Fruit fly (Drosophila melanogaster) whole organism, embryonic: ENCODE measurements around the gene Alg7.

ENCODE experiments used
- CG10267 ChIP-seq: fragments of 200-800 bp; sonication (Bioruptor generic); optimal IDR thresholded peaks from 2 replicates; lab custom pipeline; 2018; ENCODE audit warnings: missing biosample characterization, mild to moderate bottlenecking, missing genetic modification characterization, moderate library complexity
- CG10366 ChIP-seq: fragments of 200-800 bp; sonication (Bioruptor generic); IDR thresholded peaks from 2 replicates; pipeline ENCODE4 v1.3.6; 2022; ENCODE audit warnings: missing biosample characterization, missing genetic modification characterization
- CG11723 ChIP-seq: fragments of 200-800 bp; sonication (Bioruptor generic); optimal IDR thresholded peaks from 2 replicates; lab custom pipeline; 2017; ENCODE audit warnings: missing biosample characterization, mild to moderate bottlenecking, missing genetic modification characterization
- CG12942 ChIP-seq: fragments of 200-800 bp; sonication (Bioruptor generic); optimal IDR thresholded peaks from 3 replicates; lab custom pipeline; 2016; ENCODE audit warnings: missing biosample characterization, missing genetic modification characterization
- CG15514 ChIP-seq: fragments of 200-800 bp; sonication (Bioruptor generic); optimal IDR thresholded peaks from 3 replicates; lab custom pipeline; 2017; ENCODE audit warnings: missing biosample characterization, missing genetic modification characterization, mild to moderate bottlenecking, moderate library complexity, missing genetic modification reagents
- CG16863 ChIP-seq: fragments of 200-800 bp; sonication (Bioruptor generic); optimal IDR thresholded peaks from 3 replicates; lab custom pipeline; 2016; ENCODE audit warnings: missing biosample characterization, missing genetic modification characterization
- CG17385 ChIP-seq: fragments of 200-800 bp; sonication (Bioruptor generic); optimal IDR thresholded peaks from 3 replicates; lab custom pipeline; 2018; ENCODE audit warnings: missing biosample characterization, mild to moderate bottlenecking, missing genetic modification characterization
- CG17802 ChIP-seq: fragments of 200-800 bp; sonication (Bioruptor generic); optimal IDR thresholded peaks from 2 replicates; lab custom pipeline; 2018; ENCODE audit warnings: missing biosample characterization, mild to moderate bottlenecking, missing genetic modification characterization, moderate library complexity
- CG2889 ChIP-seq: fragments of 200-800 bp; sonication (Bioruptor generic); IDR thresholded peaks from 3 replicates; pipeline ENCODE4 v1.3.6; 2022; ENCODE audit warnings: missing biosample characterization, missing genetic modification characterization
- CG3407 ChIP-seq: fragments of 200-800 bp; sonication (Bioruptor generic); optimal IDR thresholded peaks from 2 replicates; lab custom pipeline; 2018; ENCODE audit warnings: missing biosample characterization, mild to moderate bottlenecking, missing genetic modification characterization
- CG4617 ChIP-seq: fragments of 200-800 bp; sonication (Bioruptor generic); optimal IDR thresholded peaks from 3 replicates; lab custom pipeline; 2016; ENCODE audit warnings: missing biosample characterization, missing genetic modification characterization, borderline replicate concordance
- CG4820 ChIP-seq: fragments of 200-800 bp; sonication (Bioruptor generic); optimal IDR thresholded peaks from 3 replicates; lab custom pipeline; 2016; ENCODE audit warnings: missing biosample characterization, missing genetic modification characterization
- CG6791 ChIP-seq: fragments of 200-800 bp; sonication (Bioruptor generic); IDR thresholded peaks from 3 replicates; pipeline ENCODE4 v1.3.6; 2022; ENCODE audit warnings: missing biosample characterization, missing genetic modification characterization; ENCODE audit not compliant: partially characterized antibody
- CG8281 ChIP-seq: fragments of 200-800 bp; sonication (Bioruptor generic); optimal IDR thresholded peaks from 2 replicates; lab custom pipeline; 2018; ENCODE audit warnings: missing biosample characterization, mild to moderate bottlenecking, missing genetic modification characterization, moderate library complexity
- CG9215 ChIP-seq: fragments of 200-800 bp; sonication (Bioruptor generic); IDR thresholded peaks from 2 replicates; pipeline ENCODE4 v1.3.6; 2022; ENCODE audit warnings: missing biosample characterization, missing genetic modification characterization
- CG9797 ChIP-seq: fragments of 200-800 bp; sonication (Bioruptor generic); optimal IDR thresholded peaks from 3 replicates; lab custom pipeline; 2018; ENCODE audit warnings: missing biosample characterization, mild to moderate bottlenecking, missing genetic modification characterization
- D ChIP-seq, 2 experiments: fragments of 200-800 bp in 1 of 2; fragments of >200 bp in 1 of 2; sonication (Bioruptor generic) in 1 of 2; optimal IDR thresholded peaks; 2 replicates in 1 of 2; 3 replicates in 1 of 2; lab custom pipeline; 2017; ENCODE audit warnings: mild to moderate bottlenecking in 1 of 2, missing biosample characterization in 1 of 2, missing genetic modification characterization in 1 of 2, missing genetic modification reagents in 1 of 2
- ERR ChIP-seq: fragments of 200-800 bp; sonication (Bioruptor generic); optimal IDR thresholded peaks from 2 replicates; lab custom pipeline; 2016; ENCODE audit warnings: missing biosample characterization, missing genetic modification characterization
- Fer1 ChIP-seq: fragments of 200-800 bp; sonication (Bioruptor generic); optimal IDR thresholded peaks from 2 replicates; lab custom pipeline; 2017; ENCODE audit warnings: missing biosample characterization, mild to moderate bottlenecking, missing genetic modification characterization
- HHEX ChIP-seq: fragments of 200-800 bp; sonication (Bioruptor generic); optimal IDR thresholded peaks from 3 replicates; lab custom pipeline; 2017; ENCODE audit warnings: missing biosample characterization, mild to moderate bottlenecking, missing genetic modification characterization, missing genetic modification reagents
- HLH3B ChIP-seq: fragments of 200-800 bp; sonication (Bioruptor generic); IDR thresholded peaks from 2 replicates; pipeline ENCODE4 v1.3.6; 2022; ENCODE audit warnings: missing biosample characterization, missing genetic modification characterization
- HLH54F ChIP-seq: fragments of 200-800 bp; sonication (Bioruptor generic); optimal IDR thresholded peaks from 3 replicates; lab custom pipeline; 2016; ENCODE audit warnings: missing biosample characterization, missing genetic modification characterization
- Hsf ChIP-seq: fragments of 200-800 bp; sonication (Bioruptor generic); optimal IDR thresholded peaks from 3 replicates; lab custom pipeline; 2016; ENCODE audit warnings: missing biosample characterization, missing genetic modification characterization
- Meics ChIP-seq: fragments of 200-800 bp; sonication (Bioruptor generic); optimal IDR thresholded peaks from 2 replicates; lab custom pipeline; 2017; ENCODE audit warnings: missing biosample characterization, mild to moderate bottlenecking, missing genetic modification characterization
- Scr ChIP-seq: fragments of 200-800 bp; sonication (Bioruptor generic); IDR thresholded peaks from 2 replicates; pipeline ENCODE4 v1.3.6; 2022; ENCODE audit warnings: missing biosample characterization, missing genetic modification characterization; ENCODE audit not compliant: partially characterized antibody
- Six4 ChIP-seq: fragments of 200-800 bp; sonication (Bioruptor generic); optimal IDR thresholded peaks from 2 replicates; lab custom pipeline; 2016; ENCODE audit warnings: missing biosample characterization, missing genetic modification characterization
- Sry-δ ChIP-seq: fragments of 200-800 bp; sonication (Bioruptor generic); optimal IDR thresholded peaks from 2 replicates; lab custom pipeline; 2016; ENCODE audit warnings: missing biosample characterization, missing genetic modification characterization
- TFAM ChIP-seq: fragments of 200-800 bp; sonication (Bioruptor generic); optimal IDR thresholded peaks from 2 replicates; lab custom pipeline; 2017; ENCODE audit warnings: missing biosample characterization, missing genetic modification characterization, inconsistent platforms
- Trl ChIP-seq, 3 experiments: fragments of >200 bp in 2 of 3; fragments of 200-800 bp in 1 of 3; sonication (Bioruptor generic) in 1 of 3; optimal IDR thresholded peaks; 2 replicates in 1 of 3; 3 replicates in 2 of 3; lab custom pipeline; 2016 to 2017; ENCODE audit warnings: missing biosample characterization in 1 of 3, missing genetic modification characterization in 1 of 3
- aop ChIP-seq: fragments of 200-800 bp; sonication (Bioruptor generic); IDR thresholded peaks from 2 replicates; pipeline ENCODE4 v1.3.6; 2022; ENCODE audit warnings: missing biosample characterization, missing genetic modification characterization
- ci ChIP-seq: fragments of 200-800 bp; sonication (Bioruptor generic); IDR thresholded peaks from 3 replicates; pipeline ENCODE4 v1.3.6; 2022; ENCODE audit warnings: missing biosample characterization, missing genetic modification characterization
- crc ChIP-seq: fragments of 200-800 bp; sonication (Bioruptor generic); optimal IDR thresholded peaks from 2 replicates; lab custom pipeline; 2016; ENCODE audit warnings: missing biosample characterization, missing genetic modification characterization
- da ChIP-seq: fragments of 200-800 bp; sonication (Bioruptor generic); optimal IDR thresholded peaks from 2 replicates; lab custom pipeline; 2016; ENCODE audit warnings: missing biosample characterization, missing genetic modification characterization
- dan ChIP-seq: fragments of 200-800 bp; sonication (Bioruptor generic); IDR thresholded peaks from 2 replicates; pipeline ENCODE4 v1.3.6; 2022; ENCODE audit warnings: missing biosample characterization, missing genetic modification characterization
- gcm ChIP-seq: fragments of 200-800 bp; sonication (Bioruptor generic); optimal IDR thresholded peaks from 2 replicates; lab custom pipeline; 2019; ENCODE audit warnings: missing biosample characterization, mild to moderate bottlenecking, missing genetic modification characterization, moderate library complexity
- ham ChIP-seq: fragments of 200-800 bp; sonication (Bioruptor generic); IDR thresholded peaks from 2 replicates; pipeline ENCODE4 v1.3.6; 2022; ENCODE audit warnings: missing biosample characterization, missing genetic modification characterization
- knrl ChIP-seq: fragments of 200-800 bp; sonication (Bioruptor generic); IDR thresholded peaks from 3 replicates; pipeline ENCODE4 v1.3.6; 2022; ENCODE audit warnings: missing biosample characterization, missing genetic modification characterization; ENCODE audit not compliant: partially characterized antibody
- lmd ChIP-seq: fragments of 200-800 bp; sonication (Bioruptor generic); IDR thresholded peaks from 2 replicates; pipeline ENCODE4 v1.3.6; 2022; ENCODE audit warnings: missing biosample characterization, missing genetic modification characterization
- lola ChIP-seq, 3 experiments: fragments of >200 bp in 2 of 3; fragments of 200-800 bp in 1 of 3; sonication (Bioruptor generic) in 1 of 3; optimal IDR thresholded peaks; 2 replicates each; lab custom pipeline; 2017 to 2019; ENCODE audit warnings: missing biosample characterization in 3 of 3, missing genetic modification characterization in 3 of 3, mild to moderate bottlenecking in 1 of 3, moderate library complexity in 1 of 3
- lov ChIP-seq, 2 experiments: fragments of 200-800 bp in 1 of 2; fragments of >200 bp in 1 of 2; sonication (Bioruptor generic) in 1 of 2; IDR thresholded peaks in 1 of 2; optimal IDR thresholded peaks in 1 of 2; 2 replicates in 1 of 2; 3 replicates in 1 of 2; pipeline versions ENCODE4 v1.3.6 to Lab custom; 2017 to 2022; ENCODE audit warnings: missing biosample characterization in 1 of 2, missing genetic modification characterization in 1 of 2
- prd ChIP-seq, 3 experiments: fragments of >200 bp in 2 of 3; fragments of 200-800 bp in 1 of 3; sonication (Bioruptor generic) in 1 of 3; optimal IDR thresholded peaks in 2 of 3; IDR thresholded peaks in 1 of 3; 2 replicates in 2 of 3; 3 replicates in 1 of 3; pipeline versions ENCODE4 v1.3.6 to Lab custom; 2017 to 2022; ENCODE audit warnings: missing biosample characterization in 1 of 3, missing genetic modification characterization in 1 of 3
- psq ChIP-seq: fragments of 200-800 bp; sonication (Bioruptor generic); optimal IDR thresholded peaks from 2 replicates; lab custom pipeline; 2017; ENCODE audit warnings: missing biosample characterization, missing genetic modification characterization
- shn ChIP-seq: fragments of 200-800 bp; sonication (Bioruptor generic); optimal IDR thresholded peaks from 3 replicates; lab custom pipeline; 2016; ENCODE audit warnings: missing biosample characterization, missing genetic modification characterization
- slbo ChIP-seq: fragments of 200-800 bp; sonication (Bioruptor generic); IDR thresholded peaks from 2 replicates; pipeline ENCODE4 v1.3.6; 2022; ENCODE audit warnings: missing biosample characterization, missing genetic modification characterization
- so ChIP-seq: fragments of 200-800 bp; sonication (Bioruptor generic); IDR thresholded peaks from 3 replicates; pipeline ENCODE4 v1.3.6; 2022; ENCODE audit warnings: missing biosample characterization, missing genetic modification characterization
- sug ChIP-seq: fragments of 200-800 bp; optimal IDR thresholded peaks from 2 replicates; lab custom pipeline; 2019; ENCODE audit warnings: missing biosample characterization, mild to moderate bottlenecking, missing genetic modification characterization, moderate library complexity
- wor ChIP-seq: fragments of 200-800 bp; sonication (Bioruptor generic); IDR thresholded peaks from 2 replicates; pipeline ENCODE4 v1.3.6; 2022; ENCODE audit warnings: missing biosample characterization, missing genetic modification characterization

Gene Alg7

DNA sequence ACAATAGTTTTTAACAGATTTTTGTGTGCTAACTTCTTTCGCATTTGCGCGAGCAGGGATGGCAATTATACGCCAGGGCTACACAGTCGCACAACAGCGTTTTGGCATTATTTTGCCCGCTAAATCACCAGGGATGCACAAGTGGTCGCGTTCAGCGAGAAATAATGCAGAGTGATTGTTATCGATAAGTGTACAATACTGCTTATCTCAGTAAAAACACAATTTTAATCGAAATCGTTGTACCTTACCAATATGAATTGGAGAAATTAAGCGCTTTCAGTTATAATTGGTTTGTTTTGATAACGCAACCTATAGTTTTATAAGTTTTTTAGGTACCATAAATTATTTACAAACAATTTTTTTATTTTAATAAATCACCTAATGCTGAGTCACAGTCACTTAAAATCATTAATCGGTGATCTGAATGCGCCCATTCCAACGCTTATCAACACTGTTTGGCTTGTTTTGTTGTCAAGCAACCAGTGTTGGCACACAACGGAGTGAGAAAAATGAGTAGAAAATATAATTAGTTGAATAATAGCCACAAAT is 2.3 kb upstream of the Alg7 start, which contains the start of the genes Sfmbt and CG5439 (continued):
- TF ChIP-seq CG15514 (GFP tag; lab: Kevin White, UChicago) (peak; percentile 62), lov (optimal IDR thresholded peaks at IDR 0.05; lab: Kevin White, UChicago) (no peak), lov (GFP tag; IDR thresholded peaks at IDR 0.05; lab: Robert Waterston, UW) (no peak), Sry-δ (GFP tag; lab: Kevin White, UChicago) (peak; percentile 68), CG4617 (GFP tag; lab: Kevin White, UChicago) (peak; percentile 88), CG12942 (peak; percentile 78), HLH3B (GFP tag; lab: Robert Waterston, UW) (no peak; the same call in 1 of the 2 replicates), Fer1 (GFP tag; lab: Kevin White, UChicago) (peak; percentile 73), TFAM (GFP tag; lab: Kevin White, UChicago) (no peak), CG16863 (GFP tag; lab: Kevin White, UChicago) (peak; percentile 69), so (no peak), CG3407 (no peak), CG17385 (no peak), Hsf (GFP tag; lab: Kevin White, UChicago) (peak; percentile 83), wor (0 out of 2 replicates have a peak, but pooled peaks have one; percentile 28), dan (GFP tag; lab: Robert Waterston, UW) (no peak), lmd (GFP tag; lab: Robert Waterston, UW) (peak; percentile 75), lola (GFP tag; optimal IDR thresholded peaks at IDR 0.05; lab: Kevin White, UChicago) (peak in 1 of 3 experiments; percentile 70), CG6791 (GFP tag; lab: Robert Waterston, UW) (0 out of 3 replicates have a peak, but pooled peaks have one; percentile 35), Scr (GFP tag; lab: Robert Waterston, UW) (peak; percentile 53; the same call in 1 of the 2 replicates), CG9215 (GFP tag; lab: Robert Waterston, UW) (peak; percentile 76), sug (peak; percentile 85), ci (peak; percentile 59), ham (GFP tag; lab: Robert Waterston, UW) (no peak), CG17802 (tag; lab: Kevin White, UChicago) (peak; percentile 43), gcm (no peak), CG10366 (GFP tag; lab: Robert Waterston, UW) (peak; percentile 39; the same call in 1 of the 2 replicates), aop (GFP tag; lab: Robert Waterston, UW) (no peak), CG11723 (GFP tag; lab: Kevin White, UChicago) (no peak), CG2889 (GFP tag; lab: Robert Waterston, UW) (no peak), CG8281 (no peak), da (GFP tag; lab: Kevin White, UChicago) (peak; percentile 56), HHEX (GFP tag; lab: Kevin White, UChicago) (peak; percentile 72), Six4 (peak; percentile 12), crc (GFP tag; lab: Kevin White, UChicago) (peak; percentile 29), HLH54F (GFP tag; lab: Kevin White, UChicago) (peak; percentile 88), prd (optimal IDR thresholded peaks at IDR 0.05; lab: Kevin White, UChicago) (no peak), prd (GFP tag; IDR thresholded peaks at IDR 0.05; lab: Robert Waterston, UW) (peak; percentile 80), Trl (optimal IDR thresholded peaks at IDR 0.05; lab: Kevin White, UChicago) (no peak), Trl (GFP tag; optimal IDR thresholded peaks at IDR 0.05; lab: Kevin White, UChicago) (peak; percentile 82), knrl (GFP tag; lab: Robert Waterston, UW) (peak; percentile 62), psq (GFP tag; lab: Kevin White, UChicago) (peak; percentile 76), slbo (GFP tag; lab: Robert Waterston, UW) (peak; percentile 88), Meics (GFP tag; lab: Kevin White, UChicago) (peak; percentile 69), CG10267 (tag; lab: Kevin White, UChicago) (peak; percentile 97), ERR (GFP tag; lab: Kevin White, UChicago) (peak; percentile 71), CG9797 (peak; percentile 55), CG4820 (GFP tag; lab: Kevin White, UChicago) (peak; percentile 73), D (optimal IDR thresholded peaks at IDR 0.05; lab: Kevin White, UChicago) (no peak), D (GFP tag; optimal IDR thresholded peaks at IDR 0.05; lab: Kevin White, UChicago) (peak; percentile 49), shn (GFP tag; lab: Kevin White, UChicago) (peak; percentile 83)
